Fruit fly (Drosophila melanogaster): ENCODE data around the gene CG42460.

The CG42460 gene

DNA sequence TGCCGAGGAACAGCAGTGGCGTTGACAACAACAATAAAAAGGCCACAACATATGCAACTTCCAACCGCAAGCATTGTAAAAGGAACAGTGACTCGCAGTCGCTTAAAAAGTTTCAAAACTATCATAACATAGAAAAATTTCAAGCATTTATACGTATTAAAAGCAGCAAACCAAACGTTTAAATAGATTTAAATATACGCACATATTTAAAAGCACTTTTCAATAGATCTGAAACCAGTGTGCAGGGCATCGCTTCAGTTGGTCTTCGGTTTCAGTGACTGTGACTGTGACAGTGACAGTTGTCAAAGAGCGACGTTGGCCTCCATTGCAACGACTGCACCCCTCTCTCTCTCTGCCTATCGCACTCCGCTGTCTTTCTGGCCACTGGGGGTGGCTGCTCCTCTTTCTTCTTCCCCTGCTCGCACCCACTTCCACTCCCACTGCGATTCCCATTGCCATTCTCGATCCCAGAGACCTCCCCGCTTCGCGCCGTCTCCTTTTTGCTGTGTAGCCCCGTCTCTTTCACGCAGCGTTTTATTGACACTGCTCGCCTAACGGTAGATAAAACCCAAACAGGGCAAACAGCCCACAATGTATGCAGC is 40.0 kb downstream of the CG42460 start (continued):
- peak; percentile 57 for TF ChIP-seq CG2202 (tag; optimal IDR thresholded peaks at IDR 0.05)
- TF ChIP-seq bigmax (GFP tag; optimal IDR thresholded peaks at IDR 0.05) = no peak
- 0 out of 2 replicates have a peak, but pooled peaks have one; percentile 32 for TF ChIP-seq bbx (GFP tag; IDR thresholded peaks at IDR 0.05; ENCODE audit: partially characterized antibody)
- no peak for TF ChIP-seq gsb (GFP tag; IDR thresholded peaks at IDR 0.05)
- no peak for TF ChIP-seq Sry-δ (GFP tag; optimal IDR thresholded peaks at IDR 0.05)
- TF ChIP-seq B-H2 (GFP tag; optimal IDR thresholded peaks at IDR 0.05) = no peak
- peak; percentile 84 for TF ChIP-seq CG2875 (GFP tag; optimal IDR thresholded peaks at IDR 0.05)
- TF ChIP-seq Rfx (GFP tag; IDR thresholded peaks at IDR 0.05) = peak; percentile 49; the same call in 1 of the 2 replicates
- TF ChIP-seq Dref (GFP tag; IDR thresholded peaks at IDR 0.05) = no peak
- TF ChIP-seq Trl (optimal IDR thresholded peaks at IDR 0.05) = no peak
- peak; percentile 51 for TF ChIP-seq Trl (GFP tag; optimal IDR thresholded peaks at IDR 0.05)
- peak; percentile 91 for TF ChIP-seq sens-2 (GFP tag; IDR thresholded peaks at IDR 0.05)
- peak; percentile 93 for TF ChIP-seq otp (GFP tag; IDR thresholded peaks at IDR 0.05)
- TF ChIP-seq ranshi (GFP tag; IDR thresholded peaks at IDR 0.05) = peak; percentile 86
- no peak for TF ChIP-seq schlank (tag; optimal IDR thresholded peaks at IDR 0.05)
- TF ChIP-seq al (GFP tag; IDR thresholded peaks at IDR 0.05) = 0 out of 2 replicates have a peak, but pooled peaks have one; percentile 40
- TF ChIP-seq CG13775 (GFP tag; optimal IDR thresholded peaks at IDR 0.05) = peak; percentile 5
- peak; percentile 20 for TF ChIP-seq CG3281 (GFP tag; optimal IDR thresholded peaks at IDR 0.05)
- TF ChIP-seq CG11085 (GFP tag; IDR thresholded peaks at IDR 0.05) = peak; percentile 61; the same call in 1 of the 2 replicates
- peak; percentile 31 for TF ChIP-seq Ets97D (GFP tag; optimal IDR thresholded peaks at IDR 0.05)
- TF ChIP-seq CG10147 (GFP tag; optimal IDR thresholded peaks at IDR 0.05) = peak; percentile 1
- TF ChIP-seq Gsc (GFP tag; IDR thresholded peaks at IDR 0.05) = peak; percentile 77
- peak in 1 of 3 experiments; percentile 48 for TF ChIP-seq lola (GFP tag; optimal IDR thresholded peaks at IDR 0.05)
- peak; percentile 47 for TF ChIP-seq Dek (tag; optimal IDR thresholded peaks at IDR 0.05)
- TF ChIP-seq NC2α (GFP tag; optimal IDR thresholded peaks at IDR 0.05) = no peak
- TF ChIP-seq CG8359 (GFP tag; optimal IDR thresholded peaks at IDR 0.05; ENCODE audit: borderline replicate concordance) = peak; percentile 72
- TF ChIP-seq cas (GFP tag; IDR thresholded peaks at IDR 0.05) = peak; percentile 23; the same call in 1 of the 2 replicates
- peak; percentile 38 for TF ChIP-seq mam (GFP tag; optimal IDR thresholded peaks at IDR 0.05)
- TF ChIP-seq CG42726 (GFP tag; IDR thresholded peaks at IDR 0.05; ENCODE audit: partially characterized antibody) = no peak
- no peak for TF ChIP-seq tup (GFP tag; optimal IDR thresholded peaks at IDR 0.05)
- TF ChIP-seq vvl (GFP tag; IDR thresholded peaks at IDR 0.05) = peak; percentile 97
- peak; percentile 12 for TF ChIP-seq fu2 (GFP tag; optimal IDR thresholded peaks at IDR 0.05)
- peak; percentile 85 for TF ChIP-seq CG4424 (GFP tag; optimal IDR thresholded peaks at IDR 0.05)
- TF ChIP-seq CG9876 (GFP tag; optimal IDR thresholded peaks at IDR 0.05) = no peak
- no peak for TF ChIP-seq Poxn (GFP tag; IDR thresholded peaks at IDR 0.05)
- peak; percentile 89 for TF ChIP-seq CG14667 (GFP tag; IDR thresholded peaks at IDR 0.05)
- TF ChIP-seq Pdp1 (GFP tag; optimal IDR thresholded peaks at IDR 0.05) = peak; percentile 53 to 57
- no peak for TF ChIP-seq exex (tag; optimal IDR thresholded peaks at IDR 0.05)
- no peak for TF ChIP-seq CG13894 (tag; optimal IDR thresholded peaks at IDR 0.05)
- peak; percentile 68 for TF ChIP-seq Xbp1 (GFP tag; optimal IDR thresholded peaks at IDR 0.05)
- TF ChIP-seq CG17912 (GFP tag; optimal IDR thresholded peaks at IDR 0.05) = no peak
- TF ChIP-seq mirr (GFP tag; optimal IDR thresholded peaks at IDR 0.05) = no peak
- peak; percentile 74 for TF ChIP-seq dimm (GFP tag; IDR thresholded peaks at IDR 0.05)
- peak; percentile 32 for TF ChIP-seq lilli (GFP tag; optimal IDR thresholded peaks at IDR 0.05)
- no peak for TF ChIP-seq Fer2 (tag; optimal IDR thresholded peaks at IDR 0.05)
- peak; percentile 81 for TF ChIP-seq Ada2b (GFP tag; IDR thresholded peaks at IDR 0.05)
- peak; percentile 35 for TF ChIP-seq odd (GFP tag; optimal IDR thresholded peaks at IDR 0.05)
- no peak for TF ChIP-seq chinmo (GFP tag; IDR thresholded peaks at IDR 0.05; ENCODE audit: partially characterized antibody)
- peak; percentile 82 for TF ChIP-seq Ets65A (GFP tag)
- peak; percentile 71 for TF ChIP-seq CG16863 (GFP tag; optimal IDR thresholded peaks at IDR 0.05)
